Fruit fly (Drosophila melanogaster): ENCODE measurements around the gene CG5078.

CG5078 gene

DNA sequence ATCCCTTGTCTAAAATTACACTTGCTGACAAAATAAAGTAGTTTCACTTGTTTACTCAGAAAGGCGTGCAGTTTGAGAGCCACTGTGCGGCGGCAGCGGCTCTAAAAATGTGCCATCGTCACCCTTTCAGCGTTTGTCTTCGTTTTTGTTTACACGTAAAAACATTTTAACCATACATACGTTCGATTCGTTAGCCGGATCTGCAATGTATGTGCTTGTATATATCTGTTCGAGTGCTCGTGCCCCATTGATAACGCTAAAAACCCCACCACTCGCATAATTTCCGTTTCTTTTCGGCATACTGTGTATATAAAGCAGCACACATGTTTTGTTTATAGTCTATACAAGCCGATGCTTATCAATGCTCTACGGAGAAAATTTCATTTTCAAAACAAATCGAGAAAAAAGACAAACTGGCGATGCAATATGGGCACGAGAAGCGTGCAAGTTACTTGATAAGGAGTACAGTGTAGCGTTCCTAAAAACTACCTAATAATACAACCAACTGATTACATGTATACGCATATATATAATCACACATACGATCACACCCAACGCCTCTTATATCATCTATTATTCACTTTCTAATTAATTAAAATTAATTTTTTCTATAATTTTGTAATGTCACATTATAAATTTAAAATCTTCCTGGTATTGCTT is 10.8 kb downstream of the CG5078 start (continued):
- TF ChIP-seq CG8632 (GFP tag; optimal IDR thresholded peaks at IDR 0.05) (peak; percentile 16), CG32006 (GFP tag; optimal IDR thresholded peaks at IDR 0.05) (peak; percentile 50), CG6792 (GFP tag; optimal IDR thresholded peaks at IDR 0.05) (no peak), CG6163 (GFP tag; IDR thresholded peaks at IDR 0.05) (no peak; the same call in 2 of the 3 replicates), pdm3 (GFP tag; optimal IDR thresholded peaks at IDR 0.05) (peak; percentile 44), CG10631 (GFP tag; optimal IDR thresholded peaks at IDR 0.05) (peak; percentile 35), esn (GFP tag; optimal IDR thresholded peaks at IDR 0.05) (peak; percentile 57)

DNA sequence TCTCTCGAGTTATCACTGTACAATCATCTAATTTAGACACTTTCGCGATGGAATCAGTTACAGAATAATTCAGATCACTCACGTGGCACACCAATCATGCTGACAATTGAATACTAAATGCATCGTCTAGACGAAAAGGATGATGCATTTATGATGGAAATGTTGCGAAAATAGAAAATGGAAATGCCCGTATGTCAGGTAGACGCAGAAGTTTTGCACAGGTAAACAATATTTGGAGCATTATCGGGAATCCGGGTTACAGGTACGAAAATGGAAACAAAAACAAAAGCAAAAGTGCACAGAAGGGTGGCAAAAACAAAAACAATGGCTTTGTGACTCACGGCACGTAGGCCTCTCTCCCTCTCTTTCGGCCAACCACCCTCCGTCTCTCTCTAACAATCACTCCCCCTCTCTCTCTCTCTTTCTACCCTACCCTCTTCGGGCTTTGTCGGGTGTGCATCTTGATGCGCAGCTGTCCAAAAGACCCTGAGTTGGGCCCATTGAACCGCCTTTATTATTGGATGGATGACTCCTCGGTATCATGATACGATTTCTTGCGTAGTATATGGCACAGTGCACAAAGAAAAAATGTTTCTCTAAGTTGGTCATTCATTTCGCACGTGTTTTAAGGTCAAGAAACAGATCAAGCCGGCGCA is 11.5 kb downstream of the CG5078 start:
- no peak for TF ChIP-seq Blimp-1 (GFP tag; optimal IDR thresholded peaks at IDR 0.05)
- no peak for TF ChIP-seq CG7368 (GFP tag; optimal IDR thresholded peaks at IDR 0.05)
- no peak for TF ChIP-seq CG11294 (GFP tag; IDR thresholded peaks at IDR 0.05)
- no peak for TF ChIP-seq CG6808 (GFP tag; optimal IDR thresholded peaks at IDR 0.05)
- peak; percentile 72 for TF ChIP-seq Eip93F (GFP tag; optimal IDR thresholded peaks at IDR 0.05)
- no peak for TF ChIP-seq Ets96B (tag; optimal IDR thresholded peaks at IDR 0.05)
- TF ChIP-seq fd85E (GFP tag; optimal IDR thresholded peaks at IDR 0.05) = no peak
- no peak for TF ChIP-seq esn (GFP tag; optimal IDR thresholded peaks at IDR 0.05)
- no peak for TF ChIP-seq salr (GFP tag; optimal IDR thresholded peaks at IDR 0.05)
- TF ChIP-seq CG11902 (GFP tag; optimal IDR thresholded peaks at IDR 0.05) = no peak
- TF ChIP-seq fd59A (GFP tag; optimal IDR thresholded peaks at IDR 0.05) = no peak
- TF ChIP-seq dsx (GFP tag; optimal IDR thresholded peaks at IDR 0.05; ENCODE audit: poor library complexity, severe bottlenecking) = no peak
- TF ChIP-seq CG6163 (GFP tag; IDR thresholded peaks at IDR 0.05) = peak; percentile 60; the same call in 1 of the 3 replicates
- no peak for TF ChIP-seq ss (GFP tag; optimal IDR thresholded peaks at IDR 0.05)
- no peak for TF ChIP-seq CG4318 (GFP tag; optimal IDR thresholded peaks at IDR 0.05)
- TF ChIP-seq CG10669 (GFP tag; optimal IDR thresholded peaks at IDR 0.05) = no peak
- TF ChIP-seq CG6792 (GFP tag; optimal IDR thresholded peaks at IDR 0.05) = no peak
- no peak for TF ChIP-seq CG9139 (GFP tag; optimal IDR thresholded peaks at IDR 0.05)
- TF ChIP-seq cyc (GFP tag; optimal IDR thresholded peaks at IDR 0.05) = no peak
- no peak for TF ChIP-seq Smox (GFP tag; optimal IDR thresholded peaks at IDR 0.05)
- TF ChIP-seq Eip78C (GFP tag) = no peak
- TF ChIP-seq Ets21C (GFP tag; optimal IDR thresholded peaks at IDR 0.05) = no peak
- peak; percentile 49 for TF ChIP-seq Eip75B (GFP tag; optimal IDR thresholded peaks at IDR 0.05)
- no peak for TF ChIP-seq CG8632 (GFP tag; optimal IDR thresholded peaks at IDR 0.05)
- TF ChIP-seq lz (GFP tag; optimal IDR thresholded peaks at IDR 0.05) = no peak
- TF ChIP-seq CG8319 (GFP tag; optimal IDR thresholded peaks at IDR 0.05) = no peak
- TF ChIP-seq Met (GFP tag; optimal IDR thresholded peaks at IDR 0.05) = no peak
- TF ChIP-seq Hr4 (GFP tag; optimal IDR thresholded peaks at IDR 0.05) = no peak
- no peak for TF ChIP-seq CG16779 (tag; optimal IDR thresholded peaks at IDR 0.05)
- peak; percentile 23 for TF ChIP-seq net (GFP tag; optimal IDR thresholded peaks at IDR 0.05)
- no peak for TF ChIP-seq Sox102F (GFP tag; optimal IDR thresholded peaks at IDR 0.05)
- TF ChIP-seq Sox15 (GFP tag; optimal IDR thresholded peaks at IDR 0.05) = no peak
- no peak for TF ChIP-seq CG15336 (GFP tag; IDR thresholded peaks at IDR 0.05)
- TF ChIP-seq Lpt (GFP tag; optimal IDR thresholded peaks at IDR 0.05) = no peak
- no peak for TF ChIP-seq Gug (GFP tag; IDR thresholded peaks at IDR 0.05)
- 0 out of 3 replicates have a peak, but pooled peaks have one; percentile 9 for TF ChIP-seq CG8119 (GFP tag; IDR thresholded peaks at IDR 0.05)
- TF ChIP-seq CG1621 (tag; optimal IDR thresholded peaks at IDR 0.05) = no peak
- no peak for TF ChIP-seq CG6276 (GFP tag; optimal IDR thresholded peaks at IDR 0.05)
- TF ChIP-seq CG11762 (GFP tag; optimal IDR thresholded peaks at IDR 0.05; ENCODE audit: insufficient read depth) = no peak
- no peak for TF ChIP-seq Hr38 (GFP tag; optimal IDR thresholded peaks at IDR 0.05)
- no peak for TF ChIP-seq dac (GFP tag; optimal IDR thresholded peaks at IDR 0.05)
- TF ChIP-seq topi (GFP tag; optimal IDR thresholded peaks at IDR 0.05) = no peak
- TF ChIP-seq spab (GFP tag; optimal IDR thresholded peaks at IDR 0.05) = no peak
- TF ChIP-seq achi (GFP tag; optimal IDR thresholded peaks at IDR 0.05) = no peak
- TF ChIP-seq Sox14 (GFP tag; optimal IDR thresholded peaks at IDR 0.05) = peak; percentile 93
